Fruit fly (Drosophila melanogaster) whole organism, embryonic: ENCODE results near the gene CG11155.

ENCODE experiments used
- Atf6 ChIP-seq: fragments of 200-800 bp; sonication (Bioruptor generic); IDR thresholded peaks from 2 replicates; pipeline ENCODE4 v1.3.6; 2022; ENCODE audit warnings: missing biosample characterization, missing genetic modification characterization
- Blimp-1 ChIP-seq: fragments of 200-800 bp; sonication (Bioruptor generic); optimal IDR thresholded peaks from 3 replicates; lab custom pipeline; 2018; ENCODE audit warnings: missing biosample characterization, missing genetic modification characterization, mild to moderate bottlenecking, moderate library complexity, missing genetic modification reagents
- CG10431 ChIP-seq: fragments of 200-800 bp; sonication (Bioruptor generic); optimal IDR thresholded peaks from 3 replicates; lab custom pipeline; 2018; ENCODE audit warnings: missing biosample characterization, mild to moderate bottlenecking, missing genetic modification characterization
- CG12104 ChIP-seq: fragments of 200-800 bp; sonication (Bioruptor generic); optimal IDR thresholded peaks from 3 replicates; lab custom pipeline; 2016; ENCODE audit warnings: missing biosample characterization, missing genetic modification characterization
- CG12659 ChIP-seq: fragments of 200-800 bp; sonication (Bioruptor generic); optimal IDR thresholded peaks from 3 replicates; lab custom pipeline; 2017; ENCODE audit warnings: mild to moderate bottlenecking, missing biosample characterization, missing genetic modification reagents, missing genetic modification characterization
- CG15073 ChIP-seq: fragments of 200-800 bp; sonication (Bioruptor generic); optimal IDR thresholded peaks from 2 replicates; lab custom pipeline; 2016; ENCODE audit warnings: missing biosample characterization, missing genetic modification characterization
- CG1602 ChIP-seq: fragments of 200-800 bp; sonication (Bioruptor generic); optimal IDR thresholded peaks from 3 replicates; lab custom pipeline; 2016; ENCODE audit warnings: missing biosample characterization, missing genetic modification characterization
- CG17912 ChIP-seq: fragments of 200-800 bp; sonication (Bioruptor generic); optimal IDR thresholded peaks from 2 replicates; lab custom pipeline; 2018; ENCODE audit warnings: missing biosample characterization, mild to moderate bottlenecking, missing genetic modification characterization
- CG32532 ChIP-seq: fragments of 200-800 bp; sonication (Bioruptor generic); IDR thresholded peaks from 2 replicates; pipeline ENCODE4 v1.3.6; 2022; ENCODE audit warnings: missing biosample characterization, missing genetic modification characterization
- CG5245 ChIP-seq: fragments of 200-800 bp; sonication (Bioruptor generic); optimal IDR thresholded peaks from 3 replicates; lab custom pipeline; 2016; ENCODE audit warnings: missing biosample characterization, missing genetic modification characterization
- CG8089 ChIP-seq: fragments of 200-800 bp; sonication (Bioruptor generic); optimal IDR thresholded peaks from 3 replicates; lab custom pipeline; 2016; ENCODE audit warnings: missing biosample characterization, missing genetic modification characterization
- CG8290 ChIP-seq, 3 experiments: fragments of 200-800 bp; sonication (Bioruptor generic); optimal IDR thresholded peaks; 2 replicates each; lab custom pipeline; 2016 to 2019; ENCODE audit warnings: missing biosample characterization in 3 of 3, missing genetic modification characterization in 3 of 3, mild to moderate bottlenecking in 2 of 3, moderate library complexity in 1 of 3
- CHES-1-like ChIP-seq: fragments of 200-800 bp; sonication (Bioruptor generic); optimal IDR thresholded peaks from 2 replicates; lab custom pipeline; 2016; ENCODE audit warnings: missing biosample characterization, missing genetic modification characterization
- Dfd ChIP-seq, 2 experiments: fragments of >200 bp; optimal IDR thresholded peaks; 2 replicates each; lab custom pipeline; 2017; ENCODE audit warnings: missing biosample characterization in 2 of 2, missing genetic modification characterization in 2 of 2
- E2f2 ChIP-seq: fragments of 200-800 bp; sonication (Bioruptor generic); IDR thresholded peaks from 2 replicates; pipeline ENCODE4 v1.3.6; 2022; ENCODE audit warnings: missing biosample characterization, missing genetic modification characterization
- HmgZ ChIP-seq: fragments of 200-800 bp; sonication (Bioruptor generic); optimal IDR thresholded peaks from 2 replicates; lab custom pipeline; 2018; ENCODE audit warnings: missing biosample characterization, mild to moderate bottlenecking, missing genetic modification characterization
- Hsf ChIP-seq: fragments of 200-800 bp; sonication (Bioruptor generic); optimal IDR thresholded peaks from 3 replicates; lab custom pipeline; 2016; ENCODE audit warnings: missing biosample characterization, missing genetic modification characterization
- Jarid2 ChIP-seq: fragments of 200-800 bp; sonication (Bioruptor generic); optimal IDR thresholded peaks from 3 replicates; lab custom pipeline; 2017; ENCODE audit warnings: mild to moderate bottlenecking, missing biosample characterization, missing genetic modification reagents, missing genetic modification characterization
- Max ChIP-seq: fragments of 200-800 bp; sonication (Bioruptor generic); optimal IDR thresholded peaks from 2 replicates; lab custom pipeline; 2016; ENCODE audit warnings: missing biosample characterization, mild to moderate bottlenecking, missing genetic modification characterization
- Mes4 ChIP-seq: fragments of 200-800 bp; sonication (Bioruptor generic); optimal IDR thresholded peaks from 2 replicates; lab custom pipeline; 2016; ENCODE audit warnings: missing biosample characterization, missing genetic modification characterization
- NFAT ChIP-seq: fragments of 200-800 bp; sonication (Bioruptor generic); IDR thresholded peaks from 2 replicates; pipeline ENCODE4 v1.3.6; 2022; ENCODE audit warnings: missing biosample characterization, missing genetic modification characterization
- Opbp ChIP-seq: fragments of 200-800 bp; sonication (Bioruptor generic); IDR thresholded peaks from 3 replicates; pipeline ENCODE4 v1.3.6; 2022; ENCODE audit warnings: missing biosample characterization, missing genetic modification characterization; ENCODE audit not compliant: partially characterized antibody
- Optix ChIP-seq: fragments of 200-800 bp; sonication (Bioruptor generic); IDR thresholded peaks from 3 replicates; pipeline ENCODE4 v1.3.6; 2022; ENCODE audit warnings: missing biosample characterization, missing genetic modification characterization
- Ptx1 ChIP-seq: fragments of 200-800 bp; sonication (Bioruptor generic); IDR thresholded peaks from 2 replicates; pipeline ENCODE4 v1.3.6; 2022; ENCODE audit warnings: missing biosample characterization, missing genetic modification characterization
- Sin3A ChIP-seq: fragments of >200 bp; optimal IDR thresholded peaks from 2 replicates; lab custom pipeline; 2018
- Sry-β ChIP-seq: fragments of 200-800 bp; sonication (Bioruptor generic); optimal IDR thresholded peaks from 2 replicates; lab custom pipeline; 2018; ENCODE audit warnings: missing biosample characterization, mild to moderate bottlenecking, missing genetic modification characterization, moderate library complexity
- Sry-δ ChIP-seq: fragments of 200-800 bp; sonication (Bioruptor generic); optimal IDR thresholded peaks from 2 replicates; lab custom pipeline; 2016; ENCODE audit warnings: missing biosample characterization, missing genetic modification characterization
- btn ChIP-seq: fragments of 200-800 bp; sonication (Bioruptor generic); optimal IDR thresholded peaks from 2 replicates; lab custom pipeline; 2016; ENCODE audit warnings: missing biosample characterization, missing genetic modification characterization
- chn ChIP-seq: fragments of 200-800 bp; sonication (Bioruptor generic); optimal IDR thresholded peaks from 2 replicates; lab custom pipeline; 2016; ENCODE audit warnings: missing biosample characterization, missing genetic modification characterization
- dimm ChIP-seq: fragments of 200-800 bp; sonication (Bioruptor generic); IDR thresholded peaks from 2 replicates; pipeline ENCODE4 v1.3.6; 2022; ENCODE audit warnings: missing biosample characterization, missing genetic modification characterization
- en ChIP-seq: fragments of 200-800 bp; sonication (Bioruptor generic); optimal IDR thresholded peaks from 2 replicates; lab custom pipeline; 2016; ENCODE audit warnings: missing biosample characterization, missing genetic modification characterization
- h ChIP-seq: fragments of >200 bp; optimal IDR thresholded peaks from 2 replicates; lab custom pipeline; 2017
- lab ChIP-seq: fragments of 200-800 bp; sonication (Bioruptor generic); optimal IDR thresholded peaks from 3 replicates; lab custom pipeline; 2017; ENCODE audit warnings: missing biosample characterization, missing genetic modification characterization, mild to moderate bottlenecking, moderate library complexity, missing genetic modification reagents
- lmd ChIP-seq: fragments of 200-800 bp; sonication (Bioruptor generic); IDR thresholded peaks from 2 replicates; pipeline ENCODE4 v1.3.6; 2022; ENCODE audit warnings: missing biosample characterization, missing genetic modification characterization
- lov ChIP-seq, 2 experiments: fragments of 200-800 bp in 1 of 2; fragments of >200 bp in 1 of 2; sonication (Bioruptor generic) in 1 of 2; IDR thresholded peaks in 1 of 2; optimal IDR thresholded peaks in 1 of 2; 2 replicates in 1 of 2; 3 replicates in 1 of 2; pipeline versions ENCODE4 v1.3.6 to Lab custom; 2017 to 2022; ENCODE audit warnings: missing biosample characterization in 1 of 2, missing genetic modification characterization in 1 of 2
- maf-S ChIP-seq: fragments of 200-800 bp; sonication (Bioruptor generic); optimal IDR thresholded peaks from 2 replicates; lab custom pipeline; 2016; ENCODE audit warnings: missing biosample characterization, missing genetic modification characterization
- phol ChIP-seq: fragments of 200-800 bp; sonication (Bioruptor generic); optimal IDR thresholded peaks from 3 replicates; lab custom pipeline; 2018; ENCODE audit warnings: missing biosample characterization, mild to moderate bottlenecking, missing genetic modification characterization, moderate library complexity
- salm ChIP-seq: fragments of 200-800 bp; sonication (Bioruptor generic); optimal IDR thresholded peaks from 2 replicates; lab custom pipeline; 2018; ENCODE audit warnings: missing biosample characterization, mild to moderate bottlenecking, missing genetic modification characterization
- sc ChIP-seq, 3 experiments: fragments of >200 bp in 2 of 3; fragments of 200-800 bp in 1 of 3; sonication (Bioruptor generic) in 1 of 3; optimal IDR thresholded peaks; 2 replicates in 2 of 3; 3 replicates in 1 of 3; lab custom pipeline; 2017; ENCODE audit warnings: mild to moderate bottlenecking in 1 of 3, missing biosample characterization in 1 of 3, missing genetic modification characterization in 1 of 3, missing genetic modification reagents in 1 of 3
- slou ChIP-seq: fragments of 200-800 bp; sonication (Bioruptor generic); optimal IDR thresholded peaks from 3 replicates; lab custom pipeline; 2016; ENCODE audit warnings: missing biosample characterization, missing genetic modification characterization
- unpg ChIP-seq: fragments of 200-800 bp; sonication (Bioruptor generic); optimal IDR thresholded peaks from 3 replicates; lab custom pipeline; 2018; ENCODE audit warnings: missing biosample characterization, mild to moderate bottlenecking, missing genetic modification characterization, moderate library complexity
- wek ChIP-seq: fragments of 200-800 bp; sonication (Bioruptor generic); optimal IDR thresholded peaks from 3 replicates; lab custom pipeline; 2018; ENCODE audit warnings: missing biosample characterization, mild to moderate bottlenecking, missing genetic modification characterization, moderate library complexity
- zen ChIP-seq: fragments of 200-800 bp; sonication (Bioruptor generic); optimal IDR thresholded peaks from 3 replicates; lab custom pipeline; 2018; ENCODE audit warnings: missing biosample characterization, mild to moderate bottlenecking, missing genetic modification characterization, moderate library complexity

The CG11155 gene

dm6 chr4:1112867-1113769 is 13.3 kb upstream of the CG11155 start (continued):
- TF ChIP-seq Ptx1 (no peak), NFAT (no peak), CG8089 (GFP tag; lab: Kevin White, UChicago) (peak; percentile 89), CG8290 (GFP tag; optimal IDR thresholded peaks at IDR 0.05; lab: Kevin White, UChicago) (peak; percentile 72), CG8290 (tag; optimal IDR thresholded peaks at IDR 0.05; lab: Kevin White, UChicago) (peak; percentile 43 to 91), Atf6 (GFP tag; lab: Robert Waterston, UW) (peak; percentile 95), en (GFP tag; lab: Kevin White, UChicago) (peak; percentile 91), Sry-β (GFP tag; lab: Kevin White, UChicago) (no peak), slou (GFP tag; lab: Kevin White, UChicago) (peak; percentile 60), Max (GFP tag; lab: Kevin White, UChicago) (peak; percentile 89), CG10431 (GFP tag; lab: Kevin White, UChicago) (peak; percentile 52), CG1602 (GFP tag; lab: Kevin White, UChicago) (peak; percentile 95), zen (peak; percentile 89), Dfd (GFP tag; optimal IDR thresholded peaks at IDR 0.05; lab: Kevin White, UChicago) (no peak), CG12659 (GFP tag; lab: Kevin White, UChicago) (peak; percentile 94), sc (optimal IDR thresholded peaks at IDR 0.05; lab: Kevin White, UChicago) (no peak), sc (GFP tag; optimal IDR thresholded peaks at IDR 0.05; lab: Kevin White, UChicago) (peak; percentile 82), unpg (GFP tag; lab: Kevin White, UChicago) (peak; percentile 96), h (lab: Kevin White, UChicago) (no peak), Optix (GFP tag; lab: Robert Waterston, UW) (no peak), lov (optimal IDR thresholded peaks at IDR 0.05; lab: Kevin White, UChicago) (no peak), lov (GFP tag; IDR thresholded peaks at IDR 0.05; lab: Robert Waterston, UW) (no peak; the same call in 2 of the 3 replicates), E2f2 (GFP tag; lab: Robert Waterston, UW) (peak; percentile 80), Sry-δ (peak; percentile 53), CG12104 (GFP tag; lab: Kevin White, UChicago) (peak; percentile 84), salm (tag; lab: Kevin White, UChicago) (peak; percentile 82), Jarid2 (GFP tag; lab: Kevin White, UChicago) (no peak), lmd (GFP tag; lab: Robert Waterston, UW) (no peak), HmgZ (peak; percentile 89), btn (GFP tag; lab: Kevin White, UChicago) (peak; percentile 86), Mes4 (GFP tag; lab: Kevin White, UChicago) (peak; percentile 88), Hsf (peak; percentile 96), CG15073 (GFP tag; lab: Kevin White, UChicago) (peak; percentile 65), CG32532 (GFP tag; lab: Robert Waterston, UW) (no peak), chn (GFP tag; lab: Kevin White, UChicago) (peak; percentile 98), Blimp-1 (no peak), maf-S (GFP tag; lab: Kevin White, UChicago) (peak; percentile 91), Opbp (GFP tag; lab: Robert Waterston, UW) (no peak), CG17912 (GFP tag; lab: Kevin White, UChicago) (peak; percentile 94), phol (tag; lab: Kevin White, UChicago) (peak; percentile 93), Sin3A (lab: Kevin White, UChicago) (no peak), CG5245 (GFP tag; lab: Kevin White, UChicago) (peak; percentile 88), lab (GFP tag; lab: Kevin White, UChicago) (no peak), wek (GFP tag; lab: Kevin White, UChicago) (peak; percentile 81), CHES-1-like (GFP tag; lab: Kevin White, UChicago) (peak; percentile 92), dimm (GFP tag; lab: Robert Waterston, UW) (no peak)
